Fruit fly (Drosophila melanogaster): ENCODE measurements around the gene Eip78C.

dm6 chr3L:21241447-21241983, 15.1 kb downstream of the Eip78C start:
- TF ChIP-seq CG12768 (GFP tag; optimal IDR thresholded peaks at IDR 0.05): no peak
- TF ChIP-seq kay (GFP tag; ENCODE audit: borderline replicate concordance): peak; percentile 40
- TF ChIP-seq Hr96 (GFP tag; optimal IDR thresholded peaks at IDR 0.05): no peak
- no peak for TF ChIP-seq ovo (GFP tag; optimal IDR thresholded peaks at IDR 0.05)
- no peak for TF ChIP-seq CG7045 (GFP tag; optimal IDR thresholded peaks at IDR 0.05)
- no peak for TF ChIP-seq CG1620 (GFP tag; optimal IDR thresholded peaks at IDR 0.05)
- TF ChIP-seq CG33017 (tag; optimal IDR thresholded peaks at IDR 0.05): no peak
- no peak for TF ChIP-seq CG14711 (tag; optimal IDR thresholded peaks at IDR 0.05)
- no peak for TF ChIP-seq Mnt (GFP tag; optimal IDR thresholded peaks at IDR 0.05)
- TF ChIP-seq Crg-1 (GFP tag; optimal IDR thresholded peaks at IDR 0.05): no peak
- TF ChIP-seq cic (GFP tag; optimal IDR thresholded peaks at IDR 0.05): no peak

All from whole organism, adult.